Fruit fly (Drosophila melanogaster): ENCODE results near the gene mts.

Gene mts

DNA sequence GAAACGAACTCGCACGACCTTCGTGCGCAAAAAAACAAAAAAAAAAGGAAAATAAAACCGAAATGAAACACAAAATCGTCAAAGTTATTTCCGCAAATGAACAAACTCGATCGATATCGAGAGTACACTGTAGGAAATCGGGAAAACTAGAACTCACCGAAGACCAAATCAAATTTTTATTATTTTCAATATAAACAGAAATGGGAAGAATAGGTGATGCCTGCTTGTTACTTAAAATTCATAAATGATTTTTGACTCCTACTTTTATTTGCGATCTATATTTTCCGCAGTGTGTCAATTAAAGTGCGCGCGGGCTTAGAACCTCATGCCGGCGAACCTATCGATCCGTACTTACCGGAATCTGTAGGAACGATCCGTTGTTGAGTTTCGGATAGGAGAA, 48.2 kb downstream of the mts start (continued):
- TF ChIP-seq acj6 (GFP tag; optimal IDR thresholded peaks at IDR 0.05) (peak; percentile 45), Hr4 (GFP tag; optimal IDR thresholded peaks at IDR 0.05) (no peak), Ets21C (GFP tag; optimal IDR thresholded peaks at IDR 0.05) (peak; percentile 19), vri (GFP tag; optimal IDR thresholded peaks at IDR 0.05) (peak; percentile 3), cyc (GFP tag; optimal IDR thresholded peaks at IDR 0.05) (peak; percentile 38), net (GFP tag; optimal IDR thresholded peaks at IDR 0.05) (peak; percentile 46), Sox102F (GFP tag; optimal IDR thresholded peaks at IDR 0.05) (peak; percentile 31), CG15336 (GFP tag; IDR thresholded peaks at IDR 0.05) (peak; percentile 27; the same call in 1 of the 2 replicates), Sox15 (GFP tag; optimal IDR thresholded peaks at IDR 0.05) (peak; percentile 17), CG11902 (GFP tag; optimal IDR thresholded peaks at IDR 0.05) (no peak), CG6854 (GFP tag; optimal IDR thresholded peaks at IDR 0.05) (no peak), Eip75B (GFP tag; optimal IDR thresholded peaks at IDR 0.05) (peak; percentile 30), CG8319 (GFP tag; optimal IDR thresholded peaks at IDR 0.05) (peak; percentile 1), CG9139 (GFP tag; optimal IDR thresholded peaks at IDR 0.05) (no peak)

DNA sequence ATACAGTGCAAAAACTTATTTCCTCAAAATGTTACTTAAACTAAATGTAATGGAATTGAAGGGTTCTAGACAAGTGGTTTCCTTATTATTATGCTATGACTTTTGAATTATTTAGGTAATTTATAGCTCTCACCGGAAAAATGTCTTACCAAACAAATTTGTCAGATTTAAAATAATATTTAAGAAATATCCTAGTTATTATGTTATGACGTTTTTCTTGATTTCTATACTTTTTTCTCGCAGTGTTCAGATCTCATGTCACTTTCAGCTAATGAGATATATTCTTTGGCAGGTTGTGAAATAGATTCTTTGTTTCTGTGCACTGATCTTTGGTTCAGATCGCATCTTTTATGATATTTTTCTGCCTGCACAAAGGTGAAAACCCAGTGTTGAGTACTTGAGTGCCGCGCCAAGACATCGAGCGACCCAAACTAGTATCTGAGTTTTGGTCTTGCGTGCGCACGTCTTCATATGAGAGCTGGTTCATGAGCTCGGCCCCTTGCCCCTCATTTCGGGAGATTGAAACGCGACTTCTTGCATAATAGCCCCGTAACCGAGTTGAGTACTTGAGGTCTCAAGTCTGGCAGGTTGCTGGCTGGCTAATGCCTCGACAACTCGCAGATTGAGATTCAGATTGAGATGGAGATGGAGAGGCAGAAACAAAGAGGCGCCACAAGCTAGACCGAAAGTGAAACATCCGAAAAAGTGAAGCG, 49.2 kb downstream of the mts start:
- TF ChIP-seq esn (GFP tag; optimal IDR thresholded peaks at IDR 0.05) = peak; percentile 50
- no peak for TF ChIP-seq CG4318 (GFP tag; optimal IDR thresholded peaks at IDR 0.05)
- TF ChIP-seq CG6792 (GFP tag; optimal IDR thresholded peaks at IDR 0.05) = peak; percentile 54
- no peak for TF ChIP-seq svp (GFP tag)
- TF ChIP-seq CG8119 (GFP tag; IDR thresholded peaks at IDR 0.05) = no peak
- no peak for TF ChIP-seq Eip93F (GFP tag; optimal IDR thresholded peaks at IDR 0.05)
- TF ChIP-seq fkh (GFP tag; optimal IDR thresholded peaks at IDR 0.05) = no peak
- no peak for TF ChIP-seq dsx (GFP tag; optimal IDR thresholded peaks at IDR 0.05; ENCODE audit: poor library complexity, severe bottlenecking)
- TF ChIP-seq cyc (GFP tag; optimal IDR thresholded peaks at IDR 0.05) = no peak
- no peak for TF ChIP-seq Sox15 (GFP tag; optimal IDR thresholded peaks at IDR 0.05)
- peak; percentile 33 for TF ChIP-seq achi (GFP tag; optimal IDR thresholded peaks at IDR 0.05)
- TF ChIP-seq spab (GFP tag; optimal IDR thresholded peaks at IDR 0.05) = no peak
- TF ChIP-seq Eip75B (GFP tag; optimal IDR thresholded peaks at IDR 0.05) = peak; percentile 47
- no peak for TF ChIP-seq Hr38 (GFP tag; optimal IDR thresholded peaks at IDR 0.05)
- peak; percentile 29 for TF ChIP-seq Met (GFP tag; optimal IDR thresholded peaks at IDR 0.05)
- TF ChIP-seq CG11902 (GFP tag; optimal IDR thresholded peaks at IDR 0.05) = no peak
- peak; percentile 29 for TF ChIP-seq CG8632 (GFP tag; optimal IDR thresholded peaks at IDR 0.05)
- TF ChIP-seq CG6276 (GFP tag; optimal IDR thresholded peaks at IDR 0.05) = no peak
- TF ChIP-seq salr (GFP tag; optimal IDR thresholded peaks at IDR 0.05) = peak in 1 of 2 experiments; percentile 23
- no peak for TF ChIP-seq Hr39 (GFP tag; optimal IDR thresholded peaks at IDR 0.05)
- peak; percentile 35 for TF ChIP-seq OdsH (GFP tag; optimal IDR thresholded peaks at IDR 0.05)
- TF ChIP-seq CG10631 (GFP tag; optimal IDR thresholded peaks at IDR 0.05) = peak; percentile 41
- peak; percentile 12 for TF ChIP-seq CG32006 (GFP tag; optimal IDR thresholded peaks at IDR 0.05)
- peak; percentile 26 for TF ChIP-seq Smox (GFP tag; optimal IDR thresholded peaks at IDR 0.05)
- peak in 1 of 2 experiments; percentile 59 for TF ChIP-seq ss (GFP tag; optimal IDR thresholded peaks at IDR 0.05)
- TF ChIP-seq topi (GFP tag; optimal IDR thresholded peaks at IDR 0.05) = peak; percentile 22
- no peak for TF ChIP-seq CG7368 (GFP tag; optimal IDR thresholded peaks at IDR 0.05)
- TF ChIP-seq Sox14 (GFP tag; optimal IDR thresholded peaks at IDR 0.05) = peak; percentile 19
- TF ChIP-seq acj6 (GFP tag; optimal IDR thresholded peaks at IDR 0.05) = peak; percentile 49
- peak; percentile 90 for TF ChIP-seq Eip78C (GFP tag)
- peak; percentile 33 for TF ChIP-seq net (GFP tag; optimal IDR thresholded peaks at IDR 0.05)
- no peak for TF ChIP-seq CG11762 (GFP tag; optimal IDR thresholded peaks at IDR 0.05; ENCODE audit: insufficient read depth)
- no peak for TF ChIP-seq dac (GFP tag; optimal IDR thresholded peaks at IDR 0.05)
- TF ChIP-seq CG3919 (GFP tag; optimal IDR thresholded peaks at IDR 0.05) = peak; percentile 42
- TF ChIP-seq pdm3 (GFP tag; optimal IDR thresholded peaks at IDR 0.05) = peak; percentile 35
- no peak for TF ChIP-seq Ets21C (GFP tag; optimal IDR thresholded peaks at IDR 0.05)
- no peak for TF ChIP-seq CG8319 (GFP tag; optimal IDR thresholded peaks at IDR 0.05)
- TF ChIP-seq Blimp-1 (GFP tag; optimal IDR thresholded peaks at IDR 0.05) = peak; percentile 32
- peak; percentile 19 for TF ChIP-seq lz (GFP tag; optimal IDR thresholded peaks at IDR 0.05)
- TF ChIP-seq CG16779 (tag; optimal IDR thresholded peaks at IDR 0.05) = no peak
- TF ChIP-seq CG34406 (GFP tag; optimal IDR thresholded peaks at IDR 0.05) = peak; percentile 47
- peak; percentile 18 for TF ChIP-seq Sox102F (GFP tag; optimal IDR thresholded peaks at IDR 0.05)
